Fruit fly (Drosophila melanogaster): ENCODE data around the gene Arglu1.
A peak's percentile ranks its signal among the peaks of the same experiment; 100 is the strongest.

Gene Arglu1

dm6 chr2L:9915011-9915850, 22.7 kb downstream of the Arglu1 start, which contains the start of gene yip2 (continued):
- TF ChIP-seq ac (GFP tag; optimal IDR thresholded peaks at IDR 0.05) (no peak), E2f2 (GFP tag; IDR thresholded peaks at IDR 0.05) (peak; percentile 49; the same call in 1 of the 2 replicates), CG17361 (GFP tag; IDR thresholded peaks at IDR 0.05) (peak; percentile 34; the same call in 2 of the 3 replicates), chm (GFP tag; IDR thresholded peaks at IDR 0.05) (peak; percentile 64; the same call in 1 of the 2 replicates), pan (optimal IDR thresholded peaks at IDR 0.05) (no peak), pan (GFP tag; optimal IDR thresholded peaks at IDR 0.05 in 1 of 2, IDR thresholded peaks at IDR 0.05 in 1 of 2) (peak in 1 of 2 experiments; percentile 71), gsb-n (tag; optimal IDR thresholded peaks at IDR 0.05) (no peak), scrt (GFP tag; optimal IDR thresholded peaks at IDR 0.05) (peak; percentile 51), gt (GFP tag; IDR thresholded peaks at IDR 0.05) (no peak), MESR4 (GFP tag; optimal IDR thresholded peaks at IDR 0.05) (peak; percentile 27), CG11247 (GFP tag; IDR thresholded peaks at IDR 0.05) (peak; percentile 40), CG17912 (GFP tag; optimal IDR thresholded peaks at IDR 0.05) (no peak), row (GFP tag; IDR thresholded peaks at IDR 0.05) (peak; percentile 84), CG15269 (tag; optimal IDR thresholded peaks at IDR 0.05) (peak; percentile 72), CG16863 (GFP tag; optimal IDR thresholded peaks at IDR 0.05) (peak; percentile 58), ind (GFP tag; optimal IDR thresholded peaks at IDR 0.05) (peak; percentile 61), dmrt11E (tag; optimal IDR thresholded peaks at IDR 0.05) (no peak), CG18619 (GFP tag; optimal IDR thresholded peaks at IDR 0.05) (peak; percentile 41), CG1233 (GFP tag; optimal IDR thresholded peaks at IDR 0.05) (no peak), lmd (GFP tag; IDR thresholded peaks at IDR 0.05) (peak; percentile 40; the same call in 1 of the 2 replicates), Vsx1 (GFP tag; optimal IDR thresholded peaks at IDR 0.05) (no peak), CG13296 (GFP tag; optimal IDR thresholded peaks at IDR 0.05) (peak; percentile 89), Hr51 (GFP tag; optimal IDR thresholded peaks at IDR 0.05) (peak; percentile 20 to 77), H2.0 (GFP tag; IDR thresholded peaks at IDR 0.05) (peak; percentile 42; the same call in 1 of the 2 replicates), HHEX (GFP tag; optimal IDR thresholded peaks at IDR 0.05) (peak; percentile 43), odd (GFP tag; optimal IDR thresholded peaks at IDR 0.05) (peak; percentile 62), CG13287 (GFP tag; IDR thresholded peaks at IDR 0.05; ENCODE audit: partially characterized antibody) (peak; percentile 66), tna (GFP tag; IDR thresholded peaks at IDR 0.05; ENCODE audit: partially characterized antibody) (no peak), CG12659 (GFP tag; optimal IDR thresholded peaks at IDR 0.05) (peak; percentile 70), schlank (tag; optimal IDR thresholded peaks at IDR 0.05) (peak; percentile 21), Sin3A (optimal IDR thresholded peaks at IDR 0.05) (no peak), Neu2 (GFP tag; optimal IDR thresholded peaks at IDR 0.05; ENCODE audit: borderline replicate concordance) (no peak), sqz (GFP tag; optimal IDR thresholded peaks at IDR 0.05) (no peak), Hr78 (GFP tag; optimal IDR thresholded peaks at IDR 0.05) (peak in 1 of 2 experiments; percentile 33), CG30403 (GFP tag; optimal IDR thresholded peaks at IDR 0.05) (peak; percentile 49), fd102C (GFP tag; optimal IDR thresholded peaks at IDR 0.05) (no peak), Optix (GFP tag; IDR thresholded peaks at IDR 0.05) (no peak; the same call in 2 of the 3 replicates), cato (GFP tag; optimal IDR thresholded peaks at IDR 0.05; ENCODE audit: borderline replicate concordance) (no peak), sob (GFP tag; IDR thresholded peaks at IDR 0.05) (peak; percentile 72; the same call in 1 of the 2 replicates), onecut (GFP tag; IDR thresholded peaks at IDR 0.05) (peak; percentile 58), unpg (GFP tag; optimal IDR thresholded peaks at IDR 0.05) (peak; percentile 69), CG4707 (GFP tag; optimal IDR thresholded peaks at IDR 0.05) (peak; percentile 59), her (GFP tag; optimal IDR thresholded peaks at IDR 0.05) (peak; percentile 75), CG16813 (GFP tag; IDR thresholded peaks at IDR 0.05; ENCODE audit: partially characterized antibody) (no peak), sug (tag; optimal IDR thresholded peaks at IDR 0.05) (peak; percentile 95), BtbVII (GFP tag; optimal IDR thresholded peaks at IDR 0.05) (peak; percentile 71), CG6765 (GFP tag; optimal IDR thresholded peaks at IDR 0.05) (peak; percentile 72), CG10462 (GFP tag; optimal IDR thresholded peaks at IDR 0.05) (peak; percentile 18)
